Fruit fly (Drosophila melanogaster) whole organism, embryonic: ENCODE data around the gene CG3165.

Experiments used
- B-H1 ChIP-seq: fragments of 200-800 bp; sonication (Bioruptor generic); IDR thresholded peaks from 3 replicates; pipeline ENCODE4 v1.3.6; 2022; ENCODE audit warnings: missing biosample characterization, missing genetic modification characterization
- Blimp-1 ChIP-seq: fragments of 200-800 bp; sonication (Bioruptor generic); optimal IDR thresholded peaks from 3 replicates; lab custom pipeline; 2018; ENCODE audit warnings: missing biosample characterization, missing genetic modification characterization, mild to moderate bottlenecking, moderate library complexity, missing genetic modification reagents
- C15 ChIP-seq: fragments of 200-800 bp; sonication (Bioruptor generic); IDR thresholded peaks from 3 replicates; pipeline ENCODE4 v1.3.6; 2022; ENCODE audit warnings: missing biosample characterization, missing genetic modification characterization
- CG10431 ChIP-seq: fragments of 200-800 bp; sonication (Bioruptor generic); optimal IDR thresholded peaks from 3 replicates; lab custom pipeline; 2018; ENCODE audit warnings: missing biosample characterization, mild to moderate bottlenecking, missing genetic modification characterization
- CG10543 ChIP-seq: fragments of 200-800 bp; sonication (Bioruptor generic); optimal IDR thresholded peaks from 3 replicates; lab custom pipeline; 2017; ENCODE audit warnings: missing biosample characterization, mild to moderate bottlenecking, missing genetic modification characterization, moderate library complexity
- CG15011 ChIP-seq: fragments of 200-800 bp; sonication (Bioruptor generic); optimal IDR thresholded peaks from 3 replicates; lab custom pipeline; 2018; ENCODE audit warnings: missing biosample characterization, mild to moderate bottlenecking, missing genetic modification characterization
- CG15696 ChIP-seq: fragments of 200-800 bp; sonication (Bioruptor generic); optimal IDR thresholded peaks from 2 replicates; lab custom pipeline; 2019; ENCODE audit warnings: missing biosample characterization, mild to moderate bottlenecking, missing genetic modification characterization, moderate library complexity
- CG16779 ChIP-seq: fragments of 200-800 bp; sonication (Bioruptor generic); IDR thresholded peaks from 2 replicates; pipeline ENCODE4 v1.3.6; 2022; ENCODE audit warnings: missing biosample characterization, missing genetic modification characterization
- CG16863 ChIP-seq: fragments of 200-800 bp; sonication (Bioruptor generic); optimal IDR thresholded peaks from 3 replicates; lab custom pipeline; 2016; ENCODE audit warnings: missing biosample characterization, missing genetic modification characterization
- CG17186 ChIP-seq: fragments of 200-800 bp; sonication (Bioruptor generic); optimal IDR thresholded peaks from 3 replicates; lab custom pipeline; 2017; ENCODE audit warnings: missing biosample characterization, missing genetic modification reagents, missing genetic modification characterization
- CG34224 ChIP-seq: fragments of 200-800 bp; sonication (Bioruptor generic); IDR thresholded peaks from 3 replicates; pipeline ENCODE4 v1.3.6; 2022; ENCODE audit warnings: missing biosample characterization, missing genetic modification characterization; ENCODE audit not compliant: partially characterized antibody
- CG3995 ChIP-seq: fragments of 200-800 bp; sonication (Bioruptor generic); optimal IDR thresholded peaks from 3 replicates; lab custom pipeline; 2016; ENCODE audit warnings: missing biosample characterization, missing genetic modification characterization
- CG4360 ChIP-seq: fragments of 200-800 bp; sonication (Bioruptor generic); IDR thresholded peaks from 2 replicates; pipeline ENCODE4 v1.3.6; 2022; ENCODE audit warnings: missing biosample characterization, missing genetic modification characterization
- CG4404 ChIP-seq: fragments of 200-800 bp; sonication (Bioruptor generic); IDR thresholded peaks from 2 replicates; pipeline ENCODE4 v1.3.6; 2022; ENCODE audit warnings: missing biosample characterization, missing genetic modification characterization
- CG6683 ChIP-seq: fragments of 200-800 bp; sonication (Bioruptor generic); optimal IDR thresholded peaks from 2 replicates; lab custom pipeline; 2017; ENCODE audit warnings: missing biosample characterization, mild to moderate bottlenecking, missing genetic modification characterization, missing genetic modification reagents
- CG7786 ChIP-seq: fragments of 200-800 bp; sonication (Bioruptor generic); optimal IDR thresholded peaks from 2 replicates; lab custom pipeline; 2016; ENCODE audit warnings: missing biosample characterization, missing genetic modification characterization
- CG8089 ChIP-seq: fragments of 200-800 bp; sonication (Bioruptor generic); optimal IDR thresholded peaks from 3 replicates; lab custom pipeline; 2016; ENCODE audit warnings: missing biosample characterization, missing genetic modification characterization
- CG9932 ChIP-seq: fragments of 200-800 bp; sonication (Bioruptor generic); IDR thresholded peaks from 2 replicates; pipeline ENCODE4 v1.3.6; 2022; ENCODE audit warnings: missing biosample characterization, missing genetic modification characterization
- Deaf1 ChIP-seq: fragments of 200-800 bp; optimal IDR thresholded peaks from 3 replicates; lab custom pipeline; 2019; ENCODE audit warnings: missing biosample characterization, mild to moderate bottlenecking, missing genetic modification characterization, moderate library complexity
- Doc2 ChIP-seq: fragments of 200-800 bp; sonication (Bioruptor generic); IDR thresholded peaks from 2 replicates; pipeline ENCODE4 v1.3.6; 2022; ENCODE audit warnings: missing biosample characterization, missing genetic modification characterization
- Fer3 ChIP-seq: fragments of 200-800 bp; sonication (Bioruptor generic); optimal IDR thresholded peaks from 2 replicates; lab custom pipeline; 2018; ENCODE audit warnings: missing biosample characterization, mild to moderate bottlenecking, missing genetic modification characterization, moderate library complexity
- Gsc ChIP-seq: fragments of 200-800 bp; sonication (Bioruptor generic); IDR thresholded peaks from 2 replicates; pipeline ENCODE4 v1.3.6; 2022; ENCODE audit warnings: missing biosample characterization, missing genetic modification characterization
- Gug ChIP-seq: fragments of 200-800 bp; sonication (Bioruptor generic); IDR thresholded peaks from 4 replicates; pipeline ENCODE4 v1.3.6; 2022; ENCODE audit warnings: missing biosample characterization, missing genetic modification characterization
- H2.0 ChIP-seq: fragments of 200-800 bp; sonication (Bioruptor generic); IDR thresholded peaks from 2 replicates; pipeline ENCODE4 v1.3.6; 2022; ENCODE audit warnings: missing biosample characterization, missing genetic modification characterization
- HLHmδ ChIP-seq: fragments of 200-800 bp; sonication (Bioruptor generic); optimal IDR thresholded peaks from 2 replicates; lab custom pipeline; 2018; ENCODE audit warnings: missing biosample characterization, mild to moderate bottlenecking, missing genetic modification characterization, moderate library complexity
- Neu2 ChIP-seq: fragments of 200-800 bp; sonication (Bioruptor generic); optimal IDR thresholded peaks from 3 replicates; lab custom pipeline; 2016; ENCODE audit warnings: missing biosample characterization, missing genetic modification characterization, borderline replicate concordance
- Nf-YA ChIP-seq: fragments of 200-800 bp; sonication (Bioruptor generic); IDR thresholded peaks from 2 replicates; pipeline ENCODE4 v1.3.6; 2022; ENCODE audit warnings: missing biosample characterization, missing genetic modification characterization
- Spps ChIP-seq: fragments of 200-800 bp; sonication (Bioruptor generic); optimal IDR thresholded peaks from 2 replicates; lab custom pipeline; 2018; ENCODE audit warnings: missing biosample characterization, mild to moderate bottlenecking, missing genetic modification characterization
- Tbp ChIP-seq: fragments of >200 bp; optimal IDR thresholded peaks from 2 replicates; lab custom pipeline; 2018; ENCODE audit warnings: missing biosample characterization, missing genetic modification characterization
- Trl ChIP-seq, 3 experiments: fragments of >200 bp in 2 of 3; fragments of 200-800 bp in 1 of 3; sonication (Bioruptor generic) in 1 of 3; optimal IDR thresholded peaks; 2 replicates in 1 of 3; 3 replicates in 2 of 3; lab custom pipeline; 2016 to 2017; ENCODE audit warnings: missing biosample characterization in 1 of 3, missing genetic modification characterization in 1 of 3
- corto ChIP-seq: fragments of 200-800 bp; sonication (Bioruptor generic); optimal IDR thresholded peaks from 2 replicates; lab custom pipeline; 2016; ENCODE audit warnings: missing biosample characterization, mild to moderate bottlenecking, missing genetic modification characterization, moderate library complexity
- dm ChIP-seq: fragments of 200-800 bp; sonication (Bioruptor generic); optimal IDR thresholded peaks from 3 replicates; lab custom pipeline; 2016; ENCODE audit warnings: missing biosample characterization, missing genetic modification characterization
- eyg ChIP-seq: fragments of 200-800 bp; sonication (Bioruptor generic); optimal IDR thresholded peaks from 3 replicates; lab custom pipeline; 2016; ENCODE audit warnings: missing biosample characterization, missing genetic modification characterization
- gcm2 ChIP-seq: fragments of 200-800 bp; sonication (Bioruptor generic); optimal IDR thresholded peaks from 2 replicates; lab custom pipeline; 2016; ENCODE audit warnings: missing biosample characterization, missing genetic modification characterization
- gsb-n ChIP-seq: fragments of 200-800 bp; sonication (Bioruptor generic); optimal IDR thresholded peaks from 3 replicates; lab custom pipeline; 2018; ENCODE audit warnings: missing biosample characterization, mild to moderate bottlenecking, missing genetic modification characterization
- jumu ChIP-seq: fragments of 200-800 bp; sonication (Bioruptor generic); optimal IDR thresholded peaks from 3 replicates; lab custom pipeline; 2016; ENCODE audit warnings: missing biosample characterization, missing genetic modification characterization
- lab ChIP-seq: fragments of 200-800 bp; sonication (Bioruptor generic); optimal IDR thresholded peaks from 3 replicates; lab custom pipeline; 2017; ENCODE audit warnings: missing biosample characterization, missing genetic modification characterization, mild to moderate bottlenecking, moderate library complexity, missing genetic modification reagents
- lilli ChIP-seq: fragments of 200-800 bp; sonication (Bioruptor generic); optimal IDR thresholded peaks from 3 replicates; lab custom pipeline; 2016; ENCODE audit warnings: missing biosample characterization, missing genetic modification characterization
- nerfin-2 ChIP-seq: fragments of 200-800 bp; sonication (Bioruptor generic); IDR thresholded peaks from 2 replicates; pipeline ENCODE4 v1.3.6; 2022; ENCODE audit warnings: missing biosample characterization, missing genetic modification characterization; ENCODE audit not compliant: partially characterized antibody
- phol ChIP-seq: fragments of 200-800 bp; sonication (Bioruptor generic); optimal IDR thresholded peaks from 3 replicates; lab custom pipeline; 2018; ENCODE audit warnings: missing biosample characterization, mild to moderate bottlenecking, missing genetic modification characterization, moderate library complexity
- slp2 ChIP-seq: fragments of 200-800 bp; sonication (Bioruptor generic); optimal IDR thresholded peaks from 2 replicates; lab custom pipeline; 2016; ENCODE audit warnings: missing biosample characterization, missing genetic modification characterization
- so ChIP-seq: fragments of 200-800 bp; sonication (Bioruptor generic); IDR thresholded peaks from 3 replicates; pipeline ENCODE4 v1.3.6; 2022; ENCODE audit warnings: missing biosample characterization, missing genetic modification characterization
- stc ChIP-seq: fragments of 200-800 bp; sonication (Bioruptor generic); IDR thresholded peaks from 2 replicates; pipeline ENCODE4 v1.3.6; 2022; ENCODE audit warnings: missing biosample characterization, missing genetic modification characterization
- stwl ChIP-seq: fragments of 200-800 bp; sonication (Bioruptor generic); optimal IDR thresholded peaks from 3 replicates; lab custom pipeline; 2018; ENCODE audit warnings: missing biosample characterization, mild to moderate bottlenecking, missing genetic modification characterization, moderate library complexity
- sug ChIP-seq: fragments of 200-800 bp; optimal IDR thresholded peaks from 2 replicates; lab custom pipeline; 2019; ENCODE audit warnings: missing biosample characterization, mild to moderate bottlenecking, missing genetic modification characterization, moderate library complexity
- toy ChIP-seq: fragments of 200-800 bp; sonication (Bioruptor generic); IDR thresholded peaks from 2 replicates; pipeline ENCODE4 v1.3.6; 2022; ENCODE audit warnings: missing biosample characterization, missing genetic modification characterization
- trh ChIP-seq: fragments of 200-800 bp; sonication (Bioruptor generic); optimal IDR thresholded peaks from 2 replicates; lab custom pipeline; 2016; ENCODE audit warnings: missing biosample characterization, missing genetic modification characterization
- twi ChIP-seq: fragments of 200-800 bp; optimal IDR thresholded peaks from 2 replicates; lab custom pipeline; 2019; ENCODE audit warnings: missing biosample characterization, mild to moderate bottlenecking, missing genetic modification characterization, moderate library complexity
- vfl ChIP-seq: fragments of 200-800 bp; sonication (Bioruptor generic); optimal IDR thresholded peaks from 2 replicates; lab custom pipeline; 2016; ENCODE audit warnings: missing biosample characterization, missing genetic modification characterization
- wor ChIP-seq: fragments of 200-800 bp; sonication (Bioruptor generic); IDR thresholded peaks from 2 replicates; pipeline ENCODE4 v1.3.6; 2022; ENCODE audit warnings: missing biosample characterization, missing genetic modification characterization
- zfh2 ChIP-seq: fragments of 200-800 bp; sonication (Bioruptor generic); optimal IDR thresholded peaks from 2 replicates; lab custom pipeline; 2016; ENCODE audit warnings: missing biosample characterization, missing genetic modification characterization

Gene CG3165

DNA sequence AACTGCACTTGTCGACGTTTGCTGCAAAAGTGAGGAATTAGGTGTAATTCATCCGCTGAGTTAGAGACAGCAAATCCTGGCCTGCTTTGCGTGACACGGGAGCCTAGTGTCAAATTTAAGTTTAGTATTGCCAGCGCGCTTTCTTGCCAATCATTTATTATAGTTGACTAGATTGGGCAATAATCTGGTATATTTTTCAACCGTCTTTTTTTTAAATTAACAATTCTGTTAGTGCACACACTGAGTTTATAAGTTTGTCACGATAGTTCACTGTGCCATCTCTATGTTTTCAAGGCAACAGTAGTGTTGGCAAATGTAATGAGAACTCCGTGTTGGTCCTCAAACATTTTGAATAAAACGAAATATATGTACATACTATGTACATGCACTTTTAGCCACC lies at the start of gene CG3165, which contains the start of gene CG9641 (continued):
- TF ChIP-seq toy (GFP tag; lab: Robert Waterston, UW) (no peak), Gug (GFP tag; lab: Robert Waterston, UW) (peak; percentile 91), sug (tag; lab: Kevin White, UChicago) (peak; percentile 91), stc (GFP tag; lab: Robert Waterston, UW) (peak; percentile 79), Fer3 (tag; lab: Kevin White, UChicago) (peak; percentile 74), lilli (GFP tag; lab: Kevin White, UChicago) (peak; percentile 93), CG16863 (GFP tag; lab: Kevin White, UChicago) (peak; percentile 88), Deaf1 (tag; lab: Kevin White, UChicago) (no peak), lab (GFP tag; lab: Kevin White, UChicago) (no peak), zfh2 (GFP tag; lab: Kevin White, UChicago) (peak; percentile 88), CG17186 (GFP tag; lab: Kevin White, UChicago) (peak; percentile 75), HLHmδ (GFP tag; lab: Kevin White, UChicago) (no peak), stwl (tag; lab: Kevin White, UChicago) (peak; percentile 99), eyg (GFP tag; lab: Kevin White, UChicago) (peak; percentile 81), twi (tag; lab: Kevin White, UChicago) (peak; percentile 71), CG15696 (peak; percentile 85), slp2 (GFP tag; lab: Kevin White, UChicago) (peak; percentile 82), CG4360 (GFP tag; lab: Robert Waterston, UW) (no peak; the same call in 1 of the 2 replicates), CG16779 (GFP tag; lab: Robert Waterston, UW) (peak; percentile 76; the same call in 1 of the 2 replicates), CG15011 (no peak), wor (GFP tag; lab: Robert Waterston, UW) (peak; percentile 57; the same call in 1 of the 2 replicates), Nf-YA (GFP tag; lab: Robert Waterston, UW) (peak; percentile 71; the same call in 1 of the 2 replicates), Spps (tag; lab: Kevin White, UChicago) (peak; percentile 70), jumu (peak; percentile 90), Tbp (no peak), trh (GFP tag; lab: Kevin White, UChicago) (peak; percentile 53), gcm2 (GFP tag; lab: Kevin White, UChicago) (peak; percentile 76), Blimp-1 (no peak), nerfin-2 (GFP tag; lab: Robert Waterston, UW) (peak; percentile 88), CG8089 (peak; percentile 74), Neu2 (GFP tag; lab: Kevin White, UChicago) (peak; percentile 60), CG10543 (GFP tag; lab: Kevin White, UChicago) (peak; percentile 70), H2.0 (GFP tag; lab: Robert Waterston, UW) (peak; percentile 76), phol (peak; percentile 88), Gsc (GFP tag; lab: Robert Waterston, UW) (no peak), CG34224 (GFP tag; lab: Robert Waterston, UW) (peak; percentile 98), Trl (optimal IDR thresholded peaks at IDR 0.05; lab: Kevin White, UChicago) (no peak), Trl (GFP tag; optimal IDR thresholded peaks at IDR 0.05; lab: Kevin White, UChicago) (peak; percentile 92), dm (GFP tag; lab: Kevin White, UChicago) (peak; percentile 77), so (peak; percentile 56; the same call in 1 of the 3 replicates), CG6683 (GFP tag; lab: Kevin White, UChicago) (peak; percentile 58), vfl (GFP tag; lab: Kevin White, UChicago) (peak; percentile 86), B-H1 (GFP tag; lab: Robert Waterston, UW) (peak; percentile 62), CG4404 (GFP tag; lab: Robert Waterston, UW) (peak; percentile 89), corto (GFP tag; lab: Kevin White, UChicago) (no peak), CG3995 (GFP tag; lab: Kevin White, UChicago) (peak; percentile 61), C15 (GFP tag; lab: Robert Waterston, UW) (no peak), gsb-n (tag; lab: Kevin White, UChicago) (no peak), Doc2 (GFP tag; lab: Robert Waterston, UW) (no peak), CG10431 (GFP tag; lab: Kevin White, UChicago) (peak; percentile 54), CG9932 (GFP tag; lab: Robert Waterston, UW) (peak; percentile 91), CG7786 (peak; percentile 89)
